Worm (Caenorhabditis elegans) whole organism, mixed stage, embryonic: Measurements from ENCODE around the gene K08E5.6.

Experiments
- M03D4.4 ChIP-seq: sonication (generic microtip); optimal IDR thresholded peaks from 2 replicates; lab custom pipeline; 2017; ENCODE audit warnings: mild to moderate bottlenecking, missing genetic modification characterization, missing compliant biosample characterization
- bed-3 ChIP-seq: fragments of 200-800 bp; sonication (Bioruptor generic); optimal IDR thresholded peaks from 3 replicates; lab custom pipeline; 2018; ENCODE audit warnings: mild to moderate bottlenecking, missing genetic modification characterization, moderate library complexity, missing compliant biosample characterization
- blmp-1 ChIP-seq: fragments of 150-350 bp; optimal IDR thresholded peaks from 2 replicates; lab custom pipeline; 2014; ENCODE audit warnings: missing biosample characterization, missing genetic modification characterization
- ceh-39 ChIP-seq: fragments of 150-350 bp; optimal IDR thresholded peaks from 2 replicates; lab custom pipeline; 2014; ENCODE audit warnings: missing biosample characterization, missing genetic modification characterization
- ceh-43 ChIP-seq: fragments of 200-800 bp; sonication (Bioruptor generic); optimal IDR thresholded peaks from 2 replicates; lab custom pipeline; 2018; ENCODE audit warnings: mild to moderate bottlenecking, missing genetic modification characterization, moderate library complexity, missing compliant biosample characterization
- ceh-83 ChIP-seq: fragments of 200-800 bp; sonication (Bioruptor generic); optimal IDR thresholded peaks from 2 replicates; lab custom pipeline; 2018; ENCODE audit warnings: mild to moderate bottlenecking, missing genetic modification characterization, missing compliant biosample characterization
- ces-1 ChIP-seq: fragments of 150-350 bp; optimal IDR thresholded peaks from 2 replicates; lab custom pipeline; 2014; ENCODE audit warnings: missing biosample characterization, missing genetic modification reagents, missing genetic modification characterization
- cnd-1 ChIP-seq: fragments of 200-800 bp; sonication (Bioruptor generic); optimal IDR thresholded peaks from 2 replicates; lab custom pipeline; 2018; ENCODE audit warnings: mild to moderate bottlenecking, missing genetic modification characterization, missing compliant biosample characterization
- drap-1 ChIP-seq: fragments of 200-800 bp; sonication (Bioruptor generic); optimal IDR thresholded peaks from 3 replicates; lab custom pipeline; 2018; ENCODE audit warnings: mild to moderate bottlenecking, missing genetic modification characterization, missing compliant biosample characterization
- elt-1 ChIP-seq: sonication (generic microtip); optimal IDR thresholded peaks from 2 replicates; lab custom pipeline; 2017; ENCODE audit warnings: missing genetic modification characterization, mild to moderate bottlenecking, missing compliant biosample characterization, antibody characterized with exemption, moderate library complexity, borderline replicate concordance; ENCODE audit not compliant: insufficient read depth
- elt-3 ChIP-seq: fragments of 150-350 bp; optimal IDR thresholded peaks from 2 replicates; lab custom pipeline; 2014; ENCODE audit warnings: missing biosample characterization, missing genetic modification characterization
- flh-1 ChIP-seq: fragments of 200-800 bp; sonication (Bioruptor generic); optimal IDR thresholded peaks from 2 replicates; lab custom pipeline; 2018; ENCODE audit warnings: mild to moderate bottlenecking, missing genetic modification characterization, moderate library complexity, missing compliant biosample characterization
- ham-2 ChIP-seq: fragments of 200-800 bp; sonication (Bioruptor generic); optimal IDR thresholded peaks from 2 replicates; lab custom pipeline; 2018; ENCODE audit warnings: mild to moderate bottlenecking, missing genetic modification characterization, missing compliant biosample characterization
- lin-13 ChIP-seq: fragments of 150-350 bp; optimal IDR thresholded peaks from 2 replicates; lab custom pipeline; 2014; ENCODE audit warnings: missing biosample characterization, missing genetic modification characterization
- lin-32 ChIP-seq: fragments of 200-800 bp; sonication (Bioruptor generic); optimal IDR thresholded peaks from 2 replicates; lab custom pipeline; 2018; ENCODE audit warnings: mild to moderate bottlenecking, missing genetic modification characterization, missing compliant biosample characterization
- lsy-2 ChIP-seq: fragments of 150-350 bp; optimal IDR thresholded peaks from 2 replicates; lab custom pipeline; 2014; ENCODE audit warnings: missing biosample characterization, missing genetic modification characterization
- mab-5 ChIP-seq: fragments of 150-350 bp; optimal IDR thresholded peaks from 2 replicates; lab custom pipeline; 2014; ENCODE audit warnings: missing biosample characterization, missing genetic modification characterization
- mls-2 ChIP-seq: sonication (generic microtip); optimal IDR thresholded peaks from 2 replicates; lab custom pipeline; 2016; ENCODE audit warnings: mild to moderate bottlenecking, missing genetic modification characterization, moderate library complexity, missing compliant biosample characterization
- nhr-12 ChIP-seq: fragments of 150-350 bp; optimal IDR thresholded peaks from 2 replicates; lab custom pipeline; 2014; ENCODE audit warnings: missing biosample characterization, missing genetic modification characterization
- nhr-2 ChIP-seq: fragments of 150-350 bp; optimal IDR thresholded peaks from 2 replicates; lab custom pipeline; 2014; ENCODE audit warnings: missing biosample characterization, missing genetic modification characterization
- nhr-237 ChIP-seq: fragments of 150-350 bp; optimal IDR thresholded peaks from 2 replicates; lab custom pipeline; 2014; ENCODE audit warnings: missing biosample characterization, missing genetic modification characterization
- pha-4 ChIP-seq: fragments of 150-350 bp; optimal IDR thresholded peaks from 2 replicates; lab custom pipeline; 2018; ENCODE audit warnings: missing biosample characterization, missing genetic modification reagents, missing genetic modification characterization
- snpc-4 ChIP-seq: fragments of 150-350 bp; optimal IDR thresholded peaks from 2 replicates; lab custom pipeline; 2014; ENCODE audit warnings: missing biosample characterization, missing genetic modification characterization
- sptf-1 ChIP-seq: sonication (generic microtip); optimal IDR thresholded peaks from 2 replicates; lab custom pipeline; 2017; ENCODE audit warnings: mild to moderate bottlenecking, missing genetic modification characterization, moderate library complexity, missing compliant biosample characterization
- tbx-8 ChIP-seq: fragments of 200-800 bp; sonication (Bioruptor generic); optimal IDR thresholded peaks from 2 replicates; lab custom pipeline; 2018; ENCODE audit warnings: mild to moderate bottlenecking, missing genetic modification characterization, moderate library complexity, missing compliant biosample characterization
- unc-120 ChIP-seq: sonication (generic microtip); optimal IDR thresholded peaks from 2 replicates; lab custom pipeline; 2017; ENCODE audit warnings: missing genetic modification characterization, missing compliant biosample characterization; ENCODE audit not compliant: poor library complexity, severe bottlenecking
- unc-62 ChIP-seq: fragments of 150-350 bp; optimal IDR thresholded peaks from 2 replicates; lab custom pipeline; 2014; ENCODE audit warnings: missing biosample characterization, missing genetic modification reagents, missing genetic modification characterization
- zip-8 ChIP-seq: fragments of 150-350 bp; optimal IDR thresholded peaks from 2 replicates; lab custom pipeline; 2014; ENCODE audit warnings: missing biosample characterization, missing genetic modification characterization
- ztf-11 ChIP-seq: fragments of 150-350 bp; optimal IDR thresholded peaks from 2 replicates; lab custom pipeline; 2014; ENCODE audit warnings: missing biosample characterization, missing genetic modification characterization

Gene K08E5.6

ce11 chrIII:10156269-10156668, 15.4 kb downstream of the K08E5.6 start:
- TF ChIP-seq drap-1 (GFP tag; lab: Kevin White, UChicago) (no peak), lin-13 (tag; lab: Kevin White, UChicago) (no peak), cnd-1 (no peak), nhr-237 (no peak), sptf-1 (no peak), unc-120 (tag; lab: Kevin White, UChicago) (no peak), ceh-43 (GFP tag; lab: Kevin White, UChicago) (no peak), mab-5 (tag; lab: Kevin White, UChicago) (no peak), tbx-8 (GFP tag; lab: Kevin White, UChicago) (no peak), pha-4 (tag; lab: Kevin White, UChicago) (no peak), ces-1 (no peak), nhr-12 (tag; lab: Kevin White, UChicago) (no peak), ham-2 (GFP tag; lab: Kevin White, UChicago) (no peak), mls-2 (tag; lab: Kevin White, UChicago) (no peak), ceh-39 (tag; lab: Kevin White, UChicago) (no peak), bed-3 (GFP tag; lab: Kevin White, UChicago) (no peak), unc-62 (GFP tag; lab: Kevin White, UChicago) (no peak), snpc-4 (tag; lab: Kevin White, UChicago) (no peak)

- TF ChIP-seq cnd-1 (no peak), ztf-11 (tag; lab: Kevin White, UChicago) (no peak), tbx-8 (GFP tag; lab: Kevin White, UChicago) (no peak), unc-62 (GFP tag; lab: Kevin White, UChicago) (no peak), nhr-2 (tag; lab: Kevin White, UChicago) (no peak), drap-1 (GFP tag; lab: Kevin White, UChicago) (no peak), lsy-2 (tag; lab: Kevin White, UChicago) (no peak), ham-2 (GFP tag; lab: Kevin White, UChicago) (no peak)
These were observed 19.6 kb downstream of the K08E5.6 start, which contains the start of the genes K08E5.5 and mua-3 for ce11 chrIII:10160385-10160784. TSS of gene K08E5.5 (minus strand) at chrIII:10160485. TSS of gene mua-3 (plus strand) at chrIII:10160697.

- TF ChIP-seq nhr-12 (tag; lab: Kevin White, UChicago) (no peak), ceh-83 (no peak), sptf-1 (no peak), ceh-43 (GFP tag; lab: Kevin White, UChicago) (no peak), elt-1 (tag; lab: Kevin White, UChicago) (no peak), zip-8 (tag; lab: Kevin White, UChicago) (no peak), blmp-1 (no peak)
These were observed 29.4 kb downstream of the K08E5.6 start for ce11 chrIII:10170265-10170664.

- TF ChIP-seq nhr-237 (no peak), lsy-2 (tag; lab: Kevin White, UChicago) (no peak), unc-120 (tag; lab: Kevin White, UChicago) (no peak), mab-5 (tag; lab: Kevin White, UChicago) (no peak), nhr-12 (tag; lab: Kevin White, UChicago) (no peak), zip-8 (tag; lab: Kevin White, UChicago) (no peak), cnd-1 (no peak), ces-1 (no peak), pha-4 (tag; lab: Kevin White, UChicago) (no peak), M03D4.4 (tag; lab: Kevin White, UChicago) (no peak), drap-1 (GFP tag; lab: Kevin White, UChicago) (no peak), unc-62 (GFP tag; lab: Kevin White, UChicago) (no peak), flh-1 (no peak), ztf-11 (tag; lab: Kevin White, UChicago) (no peak), lin-32 (GFP tag; lab: Kevin White, UChicago) (no peak), elt-3 (tag; lab: Kevin White, UChicago) (no peak), lin-13 (tag; lab: Kevin White, UChicago) (no peak)
These were observed 37.2 kb downstream of the K08E5.6 start for ce11 chrIII:10178023-10178422.

ce11 chrIII:10178552-10178951, 37.7 kb downstream of the K08E5.6 start:
- TF ChIP-seq unc-120 (tag; lab: Kevin White, UChicago): no peak
- no peak for TF ChIP-seq bed-3 (GFP tag; lab: Kevin White, UChicago)
- TF ChIP-seq nhr-12 (tag; lab: Kevin White, UChicago): no peak
